Worm (Caenorhabditis elegans) whole organism, L3 larva: ENCODE data around the gene snt-1.

Experiments used
- aly-2 ChIP-seq: fragments of 150-350 bp; optimal IDR thresholded peaks from 2 replicates; lab custom pipeline; 2014; ENCODE audit warnings: missing biosample characterization, missing genetic modification characterization
- elt-2 ChIP-seq: sonication (generic microtip); optimal IDR thresholded peaks from 2 replicates; lab custom pipeline; 2016; ENCODE audit warnings: missing genetic modification reagents, mild to moderate bottlenecking, missing genetic modification characterization, missing compliant biosample characterization
- elt-3 ChIP-seq, 3 experiments: fragments of 150-350 bp in 1 of 3; sonication (generic microtip) in 2 of 3; optimal IDR thresholded peaks; 2 replicates in 2 of 3; 4 replicates in 1 of 3; lab custom pipeline; 2014 to 2017; ENCODE audit warnings: missing biosample characterization in 3 of 3, missing genetic modification characterization in 3 of 3
- jun-1 ChIP-seq: fragments of 150-350 bp; optimal IDR thresholded peaks from 2 replicates; lab custom pipeline; 2014; ENCODE audit warnings: missing biosample characterization, missing genetic modification reagents, missing genetic modification characterization
- lin-15B ChIP-seq: fragments of 150-350 bp; optimal IDR thresholded peaks from 2 replicates; lab custom pipeline; 2014; ENCODE audit warnings: missing biosample characterization, missing genetic modification characterization
- lsy-12 ChIP-seq: sonication (generic microtip); optimal IDR thresholded peaks from 2 replicates; lab custom pipeline; 2016; ENCODE audit warnings: mild to moderate bottlenecking, missing genetic modification characterization, missing compliant biosample characterization
- nhr-12 ChIP-seq: fragments of 150-350 bp; optimal IDR thresholded peaks from 2 replicates; lab custom pipeline; 2014; ENCODE audit warnings: missing biosample characterization, missing genetic modification characterization
- nhr-28 ChIP-seq: fragments of 150-350 bp; optimal IDR thresholded peaks from 2 replicates; lab custom pipeline; 2014; ENCODE audit warnings: missing biosample characterization, missing genetic modification characterization
- nhr-76 ChIP-seq: fragments of 150-350 bp; sonication (generic microtip); optimal IDR thresholded peaks from 5 replicates; lab custom pipeline; 2014; ENCODE audit warnings: missing biosample characterization, missing genetic modification characterization
- pqm-1 ChIP-seq: fragments of 150-350 bp; optimal IDR thresholded peaks from 2 replicates; lab custom pipeline; 2017; ENCODE audit warnings: missing biosample characterization, missing genetic modification characterization, inconsistent platforms
- snpc-4 ChIP-seq: fragments of 150-350 bp; optimal IDR thresholded peaks from 2 replicates; lab custom pipeline; 2014; ENCODE audit warnings: missing biosample characterization, missing genetic modification characterization
- tbx-2 ChIP-seq: sonication (generic microtip); optimal IDR thresholded peaks from 2 replicates; lab custom pipeline; 2016; ENCODE audit warnings: mild to moderate bottlenecking, missing genetic modification characterization, missing compliant biosample characterization
- unc-62 ChIP-seq: fragments of 150-350 bp; sonication (generic microtip); optimal IDR thresholded peaks from 4 replicates; lab custom pipeline; 2014; ENCODE audit warnings: missing biosample characterization, missing genetic modification reagents, missing genetic modification characterization
- ztf-4 ChIP-seq: fragments of 150-350 bp; optimal IDR thresholded peaks from 2 replicates; lab custom pipeline; 2014; ENCODE audit warnings: missing biosample characterization, missing genetic modification characterization

ce11 chrII:6858201-6858600 lies 47.4 kb downstream of the snt-1 start, which contains the start of gene dnj-5:
- TF ChIP-seq elt-3 (tag; optimal IDR thresholded peaks at IDR 0.05; lab: Kevin White, UChicago) (no peak), unc-62 (GFP tag; lab: Kevin White, UChicago) (no peak), jun-1 (tag; lab: Kevin White, UChicago) (no peak), pqm-1 (tag; lab: Kevin White, UChicago) (no peak), lsy-12 (no peak), nhr-12 (tag; lab: Kevin White, UChicago) (no peak), elt-2 (no peak), aly-2 (tag; lab: Kevin White, UChicago) (no peak), nhr-28 (tag; lab: Kevin White, UChicago) (no peak), ztf-4 (no peak), lin-15B (tag; lab: Kevin White, UChicago) (no peak), nhr-76 (tag; lab: Kevin White, UChicago) (no peak), snpc-4 (no peak), tbx-2 (no peak)
